Worm (Caenorhabditis elegans): Measurements from ENCODE around the gene F56A8.5.
"Not testable (repeated sequence)": the region's sequence is repeated elsewhere in the genome, so short reads cannot be mapped to it uniquely, and the experiment has no call there.

F56A8.5 gene

ce11 chrIII:13265566-13265965, at the start of gene F56A8.5:
TSS of gene F56A8.5 (plus strand) at chrIII:13265866.
- no peak for TF ChIP-seq unc-62 (GFP tag; optimal IDR thresholded peaks at IDR 0.05)

ce11 chrIII:13216488-13217016, 49.1 kb upstream of the F56A8.5 start:
- no peak for TF ChIP-seq unc-62 (GFP tag; optimal IDR thresholded peaks at IDR 0.05)

ce11 chrIII:13222772-13223171, 42.9 kb upstream of the F56A8.5 start, which contains the start of gene Y43F4A.1:
TSS of gene Y43F4A.1 (plus strand) at chrIII:13223072.
- TF ChIP-seq unc-62 (GFP tag; optimal IDR thresholded peaks at IDR 0.05), result no peak

ce11 chrIII:13224395-13224794, 41.3 kb upstream of the F56A8.5 start:
- TF ChIP-seq unc-62 (GFP tag; optimal IDR thresholded peaks at IDR 0.05), result no peak

ce11 chrIII:13225019-13225418, 40.6 kb upstream of the F56A8.5 start:
- TF ChIP-seq unc-62 (GFP tag; optimal IDR thresholded peaks at IDR 0.05), result no peak

ce11 chrIII:13245281-13245680, 20.4 kb upstream of the F56A8.5 start, which contains the start of gene Y43F4A.4:
TSS of gene Y43F4A.4 (plus strand) at chrIII:13245581.
- not testable (repeated sequence) for TF ChIP-seq unc-62 (GFP tag; optimal IDR thresholded peaks at IDR 0.05)

ce11 chrIII:13246265-13246664, 19.4 kb upstream of the F56A8.5 start, which contains the start of gene anoh-1:
TSS of gene anoh-1 (plus strand) at chrIII:13246565.
- TF ChIP-seq unc-62 (GFP tag; optimal IDR thresholded peaks at IDR 0.05), result no peak

- no peak for TF ChIP-seq unc-62 (GFP tag; optimal IDR thresholded peaks at IDR 0.05)
Observed at ce11 chrIII:13254178-13254725, 11.4 kb upstream of the F56A8.5 start, which contains the start of gene F56A8.9. TSS of gene F56A8.9 (plus strand) at chrIII:13254675.

- TF ChIP-seq unc-62 (GFP tag; optimal IDR thresholded peaks at IDR 0.05), result no peak
Observed at ce11 chrIII:13256438-13256928, 9.2 kb upstream of the F56A8.5 start, which contains the start of gene F56A8.3. TSS of gene F56A8.3 (plus strand) at chrIII:13256878.

ce11 chrIII:13258163-13258562, 7.5 kb upstream of the F56A8.5 start:
- no peak for TF ChIP-seq unc-62 (GFP tag; optimal IDR thresholded peaks at IDR 0.05)

ce11 chrIII:13258752-13259151, 6.9 kb upstream of the F56A8.5 start:
- TF ChIP-seq unc-62 (GFP tag; optimal IDR thresholded peaks at IDR 0.05), result no peak

ce11 chrIII:13260344-13260743, 5.3 kb upstream of the F56A8.5 start:
- no peak for TF ChIP-seq unc-62 (GFP tag; optimal IDR thresholded peaks at IDR 0.05)

ce11 chrIII:13262987-13263386, 2.7 kb upstream of the F56A8.5 start, which contains the start of gene F56A8.4:
TSS of gene F56A8.4 (plus strand) at chrIII:13263287.
- TF ChIP-seq unc-62 (GFP tag; optimal IDR thresholded peaks at IDR 0.05), result no peak

- no peak for TF ChIP-seq unc-62 (GFP tag; optimal IDR thresholded peaks at IDR 0.05)
Observed at ce11 chrIII:13267046-13267445, 1.4 kb downstream of the F56A8.5 start.

ce11 chrIII:13268856-13269255, 3.2 kb downstream of the F56A8.5 start, which contains the start of gene cpf-2:
TSS of gene cpf-2 (minus strand) at chrIII:13268883.
- no peak for TF ChIP-seq unc-62 (GFP tag; optimal IDR thresholded peaks at IDR 0.05)

ce11 chrIII:13270896-13271295, 5.2 kb downstream of the F56A8.5 start:
- no peak for TF ChIP-seq unc-62 (GFP tag; optimal IDR thresholded peaks at IDR 0.05)

ce11 chrIII:13272227-13272626, 6.6 kb downstream of the F56A8.5 start:
- TF ChIP-seq unc-62 (GFP tag; optimal IDR thresholded peaks at IDR 0.05), result no peak
